Fruit fly (Drosophila melanogaster) whole organism, prepupa: ENCODE results near the gene CG1299.

Experiments
- Blimp-1 ChIP-seq: fragments of 200-800 bp; sonication (Bioruptor generic); optimal IDR thresholded peaks from 3 replicates; lab custom pipeline; 2017; ENCODE audit warnings: missing biosample characterization, missing genetic modification characterization, mild to moderate bottlenecking, moderate library complexity, missing genetic modification reagents
- CG15336 ChIP-seq: fragments of 200-800 bp; sonication (Bioruptor generic); IDR thresholded peaks from 2 replicates; pipeline ENCODE4 v1.3.6; 2022; ENCODE audit warnings: missing biosample characterization, missing genetic modification characterization
- CG7368 ChIP-seq: fragments of 200-800 bp; sonication (Bioruptor generic); optimal IDR thresholded peaks from 3 replicates; lab custom pipeline; 2016; ENCODE audit warnings: missing biosample characterization, missing genetic modification characterization
- CG8632 ChIP-seq: fragments of 200-800 bp; sonication (Bioruptor generic); optimal IDR thresholded peaks from 3 replicates; lab custom pipeline; 2016; ENCODE audit warnings: missing biosample characterization, missing genetic modification characterization
- Eip93F ChIP-seq: fragments of 200-800 bp; sonication (Bioruptor generic); optimal IDR thresholded peaks from 2 replicates; lab custom pipeline; 2016; ENCODE audit warnings: missing biosample characterization, mild to moderate bottlenecking, missing genetic modification characterization
- Hr38 ChIP-seq: sonication (Bioruptor generic); optimal IDR thresholded peaks from 2 replicates; lab custom pipeline; 2016; ENCODE audit warnings: missing biosample characterization, missing genetic modification characterization
- Hr4 ChIP-seq: fragments of 200-800 bp; sonication (Bioruptor generic); optimal IDR thresholded peaks from 3 replicates; lab custom pipeline; 2016; ENCODE audit warnings: missing biosample characterization, missing genetic modification characterization
- Sox14 ChIP-seq: fragments of 200-800 bp; sonication (Bioruptor generic); optimal IDR thresholded peaks from 3 replicates; lab custom pipeline; 2016; ENCODE audit warnings: missing biosample characterization, missing genetic modification characterization
- cyc ChIP-seq: fragments of 200-800 bp; sonication (Bioruptor generic); optimal IDR thresholded peaks from 3 replicates; lab custom pipeline; 2016; ENCODE audit warnings: missing biosample characterization, missing genetic modification characterization
- fd85E ChIP-seq: fragments of 200-800 bp; sonication (Bioruptor generic); optimal IDR thresholded peaks from 3 replicates; lab custom pipeline; 2016; ENCODE audit warnings: missing biosample characterization, missing genetic modification characterization
- pdm3 ChIP-seq: fragments of 200-800 bp; sonication (Bioruptor generic); optimal IDR thresholded peaks from 3 replicates; lab custom pipeline; 2016; ENCODE audit warnings: missing biosample characterization, missing genetic modification characterization
- salr ChIP-seq, 2 experiments: fragments of 200-800 bp; sonication (Bioruptor generic); optimal IDR thresholded peaks; 3 replicates each; lab custom pipeline; 2016 to 2018; ENCODE audit warnings: missing biosample characterization in 2 of 2, missing genetic modification characterization in 2 of 2, mild to moderate bottlenecking in 1 of 2
- spab ChIP-seq: fragments of 200-800 bp; sonication (Bioruptor generic); optimal IDR thresholded peaks from 2 replicates; lab custom pipeline; 2017; ENCODE audit warnings: missing biosample characterization, mild to moderate bottlenecking, missing genetic modification characterization, missing genetic modification reagents
- svp ChIP-seq: fragments of 200-800 bp; sonication (Bioruptor generic); peaks from one replicate; lab custom pipeline; 2016; ENCODE audit warnings: missing biosample characterization, missing genetic modification characterization

DNA sequence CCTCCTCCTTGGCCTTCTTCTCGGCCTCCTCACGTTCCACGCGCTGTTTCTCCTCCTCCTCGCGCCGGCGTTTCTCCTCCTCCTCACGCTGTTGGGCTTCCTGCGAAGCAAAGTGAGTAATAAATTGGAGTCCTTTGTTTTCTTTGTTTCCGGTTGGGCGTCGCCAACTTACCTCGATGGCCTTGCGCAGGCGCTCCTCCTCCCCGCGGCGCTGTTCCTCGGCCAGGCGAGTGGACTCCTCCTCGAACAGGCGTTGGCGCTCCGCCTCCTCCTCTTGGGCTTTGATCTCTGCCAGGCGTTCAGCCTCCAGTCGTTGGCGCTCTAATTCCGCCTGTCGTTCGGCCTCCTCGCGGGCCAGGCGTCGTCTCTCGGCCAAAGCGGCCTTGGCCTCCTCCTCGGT lies 22.8 kb upstream of the CG1299 start:
- no peak for TF ChIP-seq pdm3 (GFP tag; lab: Kevin White, UChicago)
- no peak for TF ChIP-seq Blimp-1 (GFP tag; lab: Kevin White, UChicago)
- TF ChIP-seq CG7368 (GFP tag; lab: Kevin White, UChicago): no peak
- no peak for TF ChIP-seq Sox14
- no peak for TF ChIP-seq Eip93F (GFP tag; lab: Kevin White, UChicago)
- no peak for TF ChIP-seq salr (GFP tag; optimal IDR thresholded peaks at IDR 0.05; lab: Kevin White, UChicago)
- no peak for TF ChIP-seq Hr38 (GFP tag; lab: Kevin White, UChicago)
- TF ChIP-seq Hr4 (GFP tag; lab: Kevin White, UChicago): no peak
- no peak for TF ChIP-seq CG8632 (GFP tag; lab: Kevin White, UChicago)
- no peak for TF ChIP-seq spab (GFP tag; lab: Kevin White, UChicago)
- no peak for TF ChIP-seq cyc (GFP tag; lab: Kevin White, UChicago)
- no peak for TF ChIP-seq CG15336
- TF ChIP-seq svp (GFP tag; lab: Kevin White, UChicago): no peak
- TF ChIP-seq fd85E: no peak
